Worm (Caenorhabditis elegans): ENCODE data around the gene irld-34.

DNA sequence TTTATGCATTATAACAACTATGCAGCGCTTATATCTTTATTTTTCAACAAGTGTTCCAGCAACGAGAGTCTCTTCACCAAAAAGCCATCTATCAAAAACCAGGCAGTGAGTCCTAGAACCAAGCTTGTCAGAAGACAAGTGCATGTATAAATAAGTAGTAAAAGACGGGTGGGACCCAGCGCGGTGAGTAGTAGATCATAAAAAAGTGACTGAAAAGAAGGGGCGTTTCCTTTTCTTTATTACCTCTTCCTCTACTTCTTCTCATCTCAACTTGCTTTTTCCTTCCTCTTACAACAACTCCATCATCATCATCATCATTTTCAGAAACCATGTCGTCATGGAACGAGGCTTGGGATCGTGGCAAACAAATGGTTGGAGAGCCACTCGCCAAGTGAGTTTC lies 18.3 kb upstream of the irld-34 start, which contains the start of gene eat-4:
- TF ChIP-seq nhr-2 (tag; optimal IDR thresholded peaks at IDR 0.05) = no peak
- no peak for TF ChIP-seq nhr-28 (tag; optimal IDR thresholded peaks at IDR 0.05)
- TF ChIP-seq unc-62 (GFP tag; optimal IDR thresholded peaks at IDR 0.05) = no peak
- no peak for TF ChIP-seq mep-1 (tag; optimal IDR thresholded peaks at IDR 0.05)
